Worm (Caenorhabditis elegans) whole organism, L3 larva: ENCODE measurements around the gene C02B8.7.

Experiments
- R02D3.7 ChIP-seq: fragments of 150-350 bp; optimal IDR thresholded peaks from 2 replicates; lab custom pipeline; 2014; ENCODE audit warnings: missing biosample characterization, missing genetic modification characterization
- aly-2 ChIP-seq: fragments of 150-350 bp; optimal IDR thresholded peaks from 2 replicates; lab custom pipeline; 2014; ENCODE audit warnings: missing biosample characterization, missing genetic modification characterization
- ama-1 ChIP-seq: fragments of 150-350 bp; optimal IDR thresholded peaks from 2 replicates; lab custom pipeline; 2018
- ceh-16 ChIP-seq: sonication (generic microtip); optimal IDR thresholded peaks from 2 replicates; lab custom pipeline; 2017; ENCODE audit warnings: missing biosample characterization, missing genetic modification characterization
- ceh-28 ChIP-seq: fragments of 150-350 bp; optimal IDR thresholded peaks from 2 replicates; lab custom pipeline; 2014; ENCODE audit warnings: missing biosample characterization, missing genetic modification reagents, missing genetic modification characterization
- ceh-82 ChIP-seq: fragments of 150-350 bp; optimal IDR thresholded peaks from 2 replicates; lab custom pipeline; 2014; ENCODE audit warnings: missing biosample characterization, missing genetic modification characterization
- egl-27 ChIP-seq: sonication (generic microtip); optimal IDR thresholded peaks from 4 replicates; lab custom pipeline; 2017; ENCODE audit warnings: missing biosample characterization, missing genetic modification reagents, missing genetic modification characterization
- egl-5 ChIP-seq: fragments of 150-350 bp; optimal IDR thresholded peaks from 2 replicates; lab custom pipeline; 2017; ENCODE audit warnings: missing biosample characterization, missing genetic modification reagents, missing genetic modification characterization, inconsistent platforms
- elt-2 ChIP-seq: sonication (generic microtip); optimal IDR thresholded peaks from 2 replicates; lab custom pipeline; 2016; ENCODE audit warnings: missing genetic modification reagents, mild to moderate bottlenecking, missing genetic modification characterization, missing compliant biosample characterization
- elt-3 ChIP-seq, 3 experiments: fragments of 150-350 bp in 1 of 3; sonication (generic microtip) in 2 of 3; optimal IDR thresholded peaks; 2 replicates in 2 of 3; 4 replicates in 1 of 3; lab custom pipeline; 2014 to 2017; ENCODE audit warnings: missing biosample characterization in 3 of 3, missing genetic modification characterization in 3 of 3
- fkh-2 ChIP-seq: fragments of 150-350 bp; optimal IDR thresholded peaks from 2 replicates; lab custom pipeline; 2014; ENCODE audit warnings: missing biosample characterization, missing genetic modification reagents, missing genetic modification characterization
- fos-1 ChIP-seq: fragments of 150-350 bp; optimal IDR thresholded peaks from 2 replicates; lab custom pipeline; 2014; ENCODE audit warnings: missing biosample characterization, missing genetic modification characterization
- hmg-11 ChIP-seq: sonication (generic microtip); optimal IDR thresholded peaks from 2 replicates; lab custom pipeline; 2016; ENCODE audit warnings: missing genetic modification characterization, missing compliant biosample characterization
- jun-1 ChIP-seq: fragments of 150-350 bp; optimal IDR thresholded peaks from 2 replicates; lab custom pipeline; 2014; ENCODE audit warnings: missing biosample characterization, missing genetic modification reagents, missing genetic modification characterization
- lin-15B ChIP-seq: fragments of 150-350 bp; optimal IDR thresholded peaks from 2 replicates; lab custom pipeline; 2014; ENCODE audit warnings: missing biosample characterization, missing genetic modification characterization
- lin-39 ChIP-seq: fragments of 150-350 bp; optimal IDR thresholded peaks from 2 replicates; lab custom pipeline; 2018; ENCODE audit warnings: missing biosample characterization, missing genetic modification reagents, missing genetic modification characterization
- lsy-12 ChIP-seq: sonication (generic microtip); optimal IDR thresholded peaks from 2 replicates; lab custom pipeline; 2016; ENCODE audit warnings: mild to moderate bottlenecking, missing genetic modification characterization, missing compliant biosample characterization
- mdl-1 ChIP-seq: fragments of 150-350 bp; optimal IDR thresholded peaks from 2 replicates; lab custom pipeline; 2014; ENCODE audit warnings: missing biosample characterization, missing genetic modification characterization
- mml-1 ChIP-seq: fragments of 150-350 bp; sonication (generic microtip); optimal IDR thresholded peaks from 3 replicates; lab custom pipeline; 2014; ENCODE audit warnings: missing biosample characterization, missing genetic modification characterization
- nfya-1 ChIP-seq: sonication (generic microtip); optimal IDR thresholded peaks from 2 replicates; lab custom pipeline; 2017; ENCODE audit warnings: missing genetic modification characterization, mild to moderate bottlenecking, missing compliant biosample characterization, antibody characterized with exemption, moderate library complexity; ENCODE audit not compliant: insufficient read depth
- nhr-11 ChIP-seq: fragments of 150-350 bp; optimal IDR thresholded peaks from 2 replicates; lab custom pipeline; 2014; ENCODE audit warnings: missing biosample characterization, missing genetic modification characterization
- nhr-12 ChIP-seq: fragments of 150-350 bp; optimal IDR thresholded peaks from 2 replicates; lab custom pipeline; 2014; ENCODE audit warnings: missing biosample characterization, missing genetic modification characterization
- nhr-23 ChIP-seq: fragments of 150-350 bp; optimal IDR thresholded peaks from 2 replicates; lab custom pipeline; 2014; ENCODE audit warnings: missing biosample characterization, missing genetic modification reagents, missing genetic modification characterization
- nhr-25 ChIP-seq: sonication (generic microtip); optimal IDR thresholded peaks from 2 replicates; lab custom pipeline; 2017; ENCODE audit warnings: missing biosample characterization, missing genetic modification characterization
- nhr-43 ChIP-seq: sonication (generic microtip); optimal IDR thresholded peaks from 2 replicates; lab custom pipeline; 2016; ENCODE audit warnings: mild to moderate bottlenecking, missing genetic modification characterization, missing compliant biosample characterization; ENCODE audit not compliant: poor library complexity, severe bottlenecking
- nhr-77 ChIP-seq: fragments of 150-350 bp; optimal IDR thresholded peaks from 2 replicates; lab custom pipeline; 2014; ENCODE audit warnings: missing biosample characterization, missing genetic modification characterization
- pha-4 ChIP-seq: fragments of 150-350 bp; optimal IDR thresholded peaks from 2 replicates; lab custom pipeline; 2014; ENCODE audit warnings: missing biosample characterization, missing genetic modification reagents, missing genetic modification characterization
- pqm-1 ChIP-seq: fragments of 150-350 bp; optimal IDR thresholded peaks from 2 replicates; lab custom pipeline; 2017; ENCODE audit warnings: missing biosample characterization, missing genetic modification characterization, inconsistent platforms
- skn-1 ChIP-seq: fragments of 150-350 bp; optimal IDR thresholded peaks from 2 replicates; lab custom pipeline; 2014; ENCODE audit warnings: missing biosample characterization, missing genetic modification characterization
- snpc-4 ChIP-seq: fragments of 150-350 bp; optimal IDR thresholded peaks from 2 replicates; lab custom pipeline; 2014; ENCODE audit warnings: missing biosample characterization, missing genetic modification characterization
- tbx-2 ChIP-seq: sonication (generic microtip); optimal IDR thresholded peaks from 2 replicates; lab custom pipeline; 2016; ENCODE audit warnings: mild to moderate bottlenecking, missing genetic modification characterization, missing compliant biosample characterization
- unc-39 ChIP-seq: sonication (generic microtip); optimal IDR thresholded peaks from 4 replicates; lab custom pipeline; 2017; ENCODE audit warnings: missing biosample characterization, missing genetic modification characterization
- unc-62 ChIP-seq: fragments of 150-350 bp; sonication (generic microtip); optimal IDR thresholded peaks from 4 replicates; lab custom pipeline; 2014; ENCODE audit warnings: missing biosample characterization, missing genetic modification reagents, missing genetic modification characterization
- zag-1 ChIP-seq: fragments of 150-350 bp; optimal IDR thresholded peaks from 2 replicates; lab custom pipeline; 2014; ENCODE audit warnings: missing biosample characterization, missing genetic modification characterization
- ztf-11 ChIP-seq: fragments of 150-350 bp; optimal IDR thresholded peaks from 2 replicates; lab custom pipeline; 2014; ENCODE audit warnings: missing biosample characterization, missing genetic modification characterization
- ztf-4 ChIP-seq: fragments of 150-350 bp; optimal IDR thresholded peaks from 2 replicates; lab custom pipeline; 2014; ENCODE audit warnings: missing biosample characterization, missing genetic modification characterization

The C02B8.7 gene

DNA sequence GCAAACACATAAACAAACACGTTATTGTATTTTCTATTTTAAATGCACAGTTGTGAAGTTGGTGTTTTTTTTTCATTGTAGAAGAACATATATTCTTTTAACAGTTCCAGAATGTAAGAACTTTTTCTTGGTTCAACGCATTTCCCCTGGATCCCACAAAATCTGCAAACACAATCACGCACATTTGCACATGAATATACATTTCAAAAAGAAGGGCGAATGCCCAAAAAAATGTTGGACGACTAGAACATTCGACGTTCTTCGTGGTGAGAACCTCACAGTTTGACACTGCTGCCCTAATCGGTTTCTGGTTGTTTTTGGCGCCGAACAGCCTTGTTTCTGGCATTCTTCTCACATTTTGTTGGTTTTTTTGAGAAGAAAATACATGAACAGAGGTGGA is 28.1 kb downstream of the C02B8.7 start:
- TF ChIP-seq nhr-11 (tag; lab: Kevin White, UChicago) (no peak), lsy-12 (tag; lab: Kevin White, UChicago) (no peak), lin-39 (tag; lab: Kevin White, UChicago) (peak; percentile 51), nhr-12 (tag; lab: Kevin White, UChicago) (no peak), elt-2 (tag; lab: Kevin White, UChicago) (peak; percentile 43), ceh-82 (no peak), ceh-16 (no peak), ztf-11 (tag; lab: Kevin White, UChicago) (no peak), nhr-25 (tag; lab: Kevin White, UChicago) (peak; percentile 41), pha-4 (peak; percentile 63), nhr-23 (peak; percentile 3), unc-62 (no peak), egl-27 (no peak), elt-3 (tag; optimal IDR thresholded peaks at IDR 0.05; lab: Kevin White, UChicago) (no peak), ztf-4 (no peak), hmg-11 (tag; lab: Kevin White, UChicago) (peak; percentile 26), nfya-1 (tag; lab: Kevin White, UChicago) (peak; percentile 52), nhr-43 (tag; lab: Kevin White, UChicago) (no peak)

DNA sequence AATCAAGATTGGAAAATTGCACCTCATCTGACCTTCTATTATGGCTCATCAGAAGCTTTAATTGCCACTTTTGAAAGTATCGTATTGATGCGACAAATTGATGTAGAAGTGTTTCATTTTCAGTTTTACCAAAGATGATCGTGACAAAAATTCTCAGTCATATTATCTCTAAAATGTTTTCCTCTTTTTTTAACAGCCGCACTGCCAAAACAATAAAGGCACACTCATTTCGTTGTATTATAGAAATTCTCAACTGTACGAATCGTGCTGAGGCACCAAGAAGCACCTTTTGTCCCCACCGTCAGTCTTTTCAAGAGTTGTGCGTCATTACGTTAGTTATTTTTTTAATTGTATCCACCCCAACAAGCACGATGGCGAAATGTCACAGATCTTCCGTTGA is 29.8 kb downstream of the C02B8.7 start, which contains the start of gene K07E3.9:
Gene K07E3.9, plus strand, starts transcription at position 301 of the 400 bp plus-strand sequence.
- TF ChIP-seq tbx-2 (tag; lab: Kevin White, UChicago) (no peak), elt-2 (tag; lab: Kevin White, UChicago) (no peak)

DNA sequence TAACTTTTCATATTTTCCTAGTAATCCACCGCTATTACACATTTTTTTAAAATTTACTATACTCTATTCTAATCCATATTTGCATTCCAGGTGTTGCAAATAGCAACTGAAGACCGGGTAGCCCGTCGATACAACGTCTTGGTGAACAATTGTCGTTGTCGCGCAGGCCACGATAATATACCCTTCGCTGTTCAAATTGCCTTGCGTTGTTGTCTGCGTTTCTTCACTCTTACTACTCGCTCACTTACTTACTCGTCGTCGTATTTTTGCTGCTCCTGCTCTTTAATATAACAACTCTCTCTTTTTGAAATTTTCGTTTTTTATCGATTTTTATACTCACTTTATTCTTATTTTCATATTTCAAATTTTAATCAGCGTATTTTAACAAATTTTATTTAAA is 33.8 kb downstream of the C02B8.7 start, which contains the start of gene K07E3.2:
Gene K07E3.2, plus strand, starts transcription at position 400 of the 400 bp plus-strand sequence.
- peak; percentile 13 for TF ChIP-seq jun-1 (tag; lab: Kevin White, UChicago)
- TF ChIP-seq lin-15B (tag; lab: Kevin White, UChicago), result no peak
- no peak for TF ChIP-seq aly-2 (tag; lab: Kevin White, UChicago)
- TF ChIP-seq nfya-1 (tag; lab: Kevin White, UChicago), result peak; percentile 6
- no peak for TF ChIP-seq zag-1 (tag; lab: Kevin White, UChicago)
- no peak for TF ChIP-seq ama-1 (lab: Kevin White, UChicago)
- TF ChIP-seq egl-5 (tag; lab: Kevin White, UChicago), result no peak
- no peak for TF ChIP-seq unc-62
- TF ChIP-seq nhr-11 (tag; lab: Kevin White, UChicago), result no peak
- no peak for TF ChIP-seq unc-39 (tag; lab: Kevin White, UChicago)
- TF ChIP-seq ceh-28 (tag; lab: Kevin White, UChicago), result peak; percentile 51
- TF ChIP-seq nhr-25 (tag; lab: Kevin White, UChicago), result peak; percentile 24
- TF ChIP-seq elt-3 (tag; optimal IDR thresholded peaks at IDR 0.05; lab: Kevin White, UChicago), result no peak
- TF ChIP-seq skn-1 (tag; lab: Kevin White, UChicago), result no peak
- no peak for TF ChIP-seq snpc-4
- TF ChIP-seq fos-1, result no peak
- peak; percentile 57 for TF ChIP-seq nhr-43 (tag; lab: Kevin White, UChicago)
- no peak for TF ChIP-seq nhr-12 (tag; lab: Kevin White, UChicago)
- no peak for TF ChIP-seq R02D3.7 (tag; lab: Kevin White, UChicago)
- no peak for TF ChIP-seq tbx-2 (tag; lab: Kevin White, UChicago)
- peak; percentile 49 for TF ChIP-seq hmg-11 (tag; lab: Kevin White, UChicago)
- TF ChIP-seq fkh-2 (tag; lab: Kevin White, UChicago), result no peak
- no peak for TF ChIP-seq mml-1 (tag; lab: Kevin White, UChicago)

DNA sequence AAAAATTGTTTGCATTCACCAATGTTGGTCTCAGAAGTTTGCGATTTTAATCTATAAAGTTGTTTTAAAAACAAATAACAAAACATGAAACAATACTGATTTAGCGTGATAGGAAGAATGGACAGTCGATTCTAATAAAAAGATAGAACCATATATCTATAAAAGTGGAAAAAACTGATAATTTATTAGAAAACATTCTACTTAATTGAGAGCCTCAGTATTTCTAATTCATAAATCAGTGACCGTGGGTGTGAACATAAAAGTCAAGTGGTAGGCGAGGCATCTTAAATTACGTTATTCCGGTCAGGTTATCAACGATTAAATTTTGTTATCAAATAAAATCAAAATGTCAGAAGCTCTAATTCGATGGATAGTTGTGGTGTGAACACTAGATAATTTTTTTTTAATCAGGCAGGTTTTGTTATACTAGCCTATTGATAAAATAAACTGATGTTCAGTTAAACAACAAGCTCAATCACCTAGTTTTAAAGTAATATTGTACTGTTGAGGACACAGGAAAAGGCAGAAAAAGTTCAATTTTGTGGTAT is 38.8 kb downstream of the C02B8.7 start, which contains the start of gene catp-5:
Gene catp-5, minus strand, starts transcription at position 51 of the 548 bp plus-strand sequence.
- peak; percentile 46 for TF ChIP-seq pqm-1 (tag; lab: Kevin White, UChicago)
- TF ChIP-seq mml-1 (tag; lab: Kevin White, UChicago), result no peak
- no peak for TF ChIP-seq nhr-77 (tag; lab: Kevin White, UChicago)
- peak; percentile 85 for TF ChIP-seq elt-2 (tag; lab: Kevin White, UChicago)
- no peak for TF ChIP-seq fkh-2 (tag; lab: Kevin White, UChicago)
- TF ChIP-seq mdl-1, result no peak
